Worm (Caenorhabditis elegans) whole organism, late embryonic: ENCODE results near the gene F35F10.1.

ENCODE experiments used
- C08G9.2 ChIP-seq: sonication (generic microtip); optimal IDR thresholded peaks from 2 replicates; lab custom pipeline; 2016; ENCODE audit warnings: mild to moderate bottlenecking, missing genetic modification characterization, moderate library complexity, missing compliant biosample characterization
- C38D4.7 ChIP-seq: fragments of 200-800 bp; sonication (Bioruptor generic); optimal IDR thresholded peaks from 2 replicates; lab custom pipeline; 2018; ENCODE audit warnings: mild to moderate bottlenecking, missing genetic modification characterization, moderate library complexity, missing compliant biosample characterization
- F13H6.1 ChIP-seq: sonication (generic microtip); optimal IDR thresholded peaks from 2 replicates; lab custom pipeline; 2016; ENCODE audit warnings: missing genetic modification characterization, missing compliant biosample characterization
- K02D7.2 ChIP-seq: sonication (generic microtip); optimal IDR thresholded peaks from 2 replicates; lab custom pipeline; 2017; ENCODE audit warnings: mild to moderate bottlenecking, missing genetic modification characterization, missing compliant biosample characterization
- Y22D7AL.16 ChIP-seq: sonication (generic microtip); optimal IDR thresholded peaks from 2 replicates; lab custom pipeline; 2016; ENCODE audit warnings: missing genetic modification characterization, missing compliant biosample characterization
- ama-1 ChIP-seq: fragments of 150-350 bp; optimal IDR thresholded peaks from 2 replicates; lab custom pipeline; 2014
- ceh-14 ChIP-seq: sonication (generic microtip); optimal IDR thresholded peaks from 2 replicates; lab custom pipeline; 2016; ENCODE audit warnings: missing genotype, missing genetic modification characterization, missing compliant biosample characterization
- ceh-2 ChIP-seq: sonication (generic microtip); optimal IDR thresholded peaks from 2 replicates; lab custom pipeline; 2016; ENCODE audit warnings: missing genotype, missing genetic modification characterization, missing compliant biosample characterization
- ceh-24 ChIP-seq: sonication (generic microtip); optimal IDR thresholded peaks from 2 replicates; lab custom pipeline; 2016; ENCODE audit warnings: mild to moderate bottlenecking, missing genetic modification characterization, missing compliant biosample characterization
- ceh-31 ChIP-seq: sonication (generic microtip); optimal IDR thresholded peaks from 2 replicates; lab custom pipeline; 2016; ENCODE audit warnings: missing genetic modification characterization, missing compliant biosample characterization
- ceh-6 ChIP-seq: fragments of 200-800 bp; sonication (Bioruptor generic); optimal IDR thresholded peaks from 2 replicates; lab custom pipeline; 2018; ENCODE audit warnings: mild to moderate bottlenecking, missing genetic modification characterization, missing compliant biosample characterization
- che-1 ChIP-seq: sonication (generic microtip); optimal IDR thresholded peaks from 2 replicates; lab custom pipeline; 2016; ENCODE audit warnings: mild to moderate bottlenecking, missing genetic modification characterization, missing compliant biosample characterization
- dmd-4 ChIP-seq: sonication (generic microtip); optimal IDR thresholded peaks from 2 replicates; lab custom pipeline; 2016; ENCODE audit warnings: borderline replicate concordance, missing genetic modification characterization, missing compliant biosample characterization
- dve-1 ChIP-seq: sonication (generic microtip); optimal IDR thresholded peaks from 2 replicates; lab custom pipeline; 2017; ENCODE audit warnings: antibody characterized with exemption, mild to moderate bottlenecking, missing genetic modification characterization, missing compliant biosample characterization
- ets-4 ChIP-seq: sonication (generic microtip); optimal IDR thresholded peaks from 2 replicates; lab custom pipeline; 2016; ENCODE audit warnings: missing genetic modification characterization, missing compliant biosample characterization
- eyg-1 ChIP-seq: sonication (generic microtip); optimal IDR thresholded peaks from 2 replicates; lab custom pipeline; 2016; ENCODE audit warnings: missing genotype, missing genetic modification characterization, missing compliant biosample characterization
- gmeb-2 ChIP-seq: sonication (generic microtip); optimal IDR thresholded peaks from 2 replicates; lab custom pipeline; 2016; ENCODE audit warnings: missing genetic modification characterization, inconsistent platforms, missing compliant biosample characterization
- hlh-13 ChIP-seq: fragments of 200-800 bp; sonication (Bioruptor generic); optimal IDR thresholded peaks from 2 replicates; lab custom pipeline; 2018; ENCODE audit warnings: mild to moderate bottlenecking, missing genetic modification characterization, missing compliant biosample characterization
- lim-6 ChIP-seq: sonication (generic microtip); optimal IDR thresholded peaks from 2 replicates; lab custom pipeline; 2016; ENCODE audit warnings: missing genetic modification characterization, missing compliant biosample characterization
- mec-3 ChIP-seq: sonication (generic microtip); optimal IDR thresholded peaks from 2 replicates; lab custom pipeline; 2016; ENCODE audit warnings: borderline replicate concordance, missing genetic modification characterization, missing compliant biosample characterization
- nfya-1 ChIP-seq: sonication (generic microtip); optimal IDR thresholded peaks from 2 replicates; lab custom pipeline; 2017; ENCODE audit warnings: missing genetic modification characterization, mild to moderate bottlenecking, missing compliant biosample characterization, antibody characterized with exemption, moderate library complexity
- nhr-11 ChIP-seq: fragments of 150-350 bp; optimal IDR thresholded peaks from 2 replicates; lab custom pipeline; 2014; ENCODE audit warnings: missing biosample characterization, missing genetic modification characterization
- pag-3 ChIP-seq: sonication (generic microtip); optimal IDR thresholded peaks from 2 replicates; lab custom pipeline; 2016; ENCODE audit warnings: missing compliant biosample characterization, missing genetic modification characterization, borderline replicate concordance
- pax-1 ChIP-seq: fragments of 150-350 bp; optimal IDR thresholded peaks from 2 replicates; lab custom pipeline; 2014; ENCODE audit warnings: missing biosample characterization, missing genetic modification characterization
- ref-2 ChIP-seq: sonication (generic microtip); optimal IDR thresholded peaks from 2 replicates; lab custom pipeline; 2016; ENCODE audit warnings: missing genetic modification characterization, missing compliant biosample characterization
- sdc-2 ChIP-seq: sonication (generic microtip); optimal IDR thresholded peaks from 2 replicates; lab custom pipeline; 2016; ENCODE audit warnings: missing genotype, missing genetic modification characterization, missing compliant biosample characterization
- sox-2 ChIP-seq: fragments of 200-800 bp; sonication (Bioruptor generic); IDR thresholded peaks from 2 replicates; pipeline ENCODE4 v1.3.6; 2022; ENCODE audit warnings: missing genetic modification reagents, missing genetic modification characterization, missing compliant biosample characterization
- syd-9 ChIP-seq: sonication (generic microtip); optimal IDR thresholded peaks from 2 replicates; lab custom pipeline; 2016; ENCODE audit warnings: mild to moderate bottlenecking, missing genetic modification characterization, moderate library complexity, missing compliant biosample characterization
- tbx-2 ChIP-seq: sonication (generic microtip); optimal IDR thresholded peaks from 2 replicates; lab custom pipeline; 2016; ENCODE audit warnings: missing genetic modification characterization, missing compliant biosample characterization
- unc-3 ChIP-seq, 2 experiments: fragments of 200-800 bp in 1 of 2; sonication (Bioruptor generic) in 1 of 2; sonication (generic microtip) in 1 of 2; conservative IDR thresholded peaks in 1 of 2; optimal IDR thresholded peaks in 1 of 2; 2 replicates each; pipeline versions ENCODE4 v1.3.6 to Lab custom; 2016 to 2022; ENCODE audit warnings: missing compliant biosample characterization in 2 of 2, missing genetic modification characterization in 2 of 2, missing genetic modification reagents in 1 of 2
- unc-42 ChIP-seq: sonication (generic microtip); optimal IDR thresholded peaks from 2 replicates; lab custom pipeline; 2016; ENCODE audit warnings: missing genotype, missing genetic modification characterization, missing compliant biosample characterization
- unc-55 ChIP-seq: sonication (generic microtip); optimal IDR thresholded peaks from 2 replicates; lab custom pipeline; 2017; ENCODE audit warnings: missing biosample characterization, missing genetic modification reagents, missing genetic modification characterization
- unc-86 ChIP-seq: sonication (generic microtip); optimal IDR thresholded peaks from 2 replicates; lab custom pipeline; 2016; ENCODE audit warnings: missing genetic modification characterization, missing compliant biosample characterization

Gene F35F10.1

ce11 chrV:3312067-3312666, 3.9 kb upstream of the F35F10.1 start, which contains the start of gene arrd-18:
Gene arrd-18, minus strand, starts transcription at chrV:3312117.
- TF ChIP-seq ceh-31 (tag; lab: Kevin White, UChicago), result no peak
- TF ChIP-seq ceh-14, result peak; percentile 15
- no peak for TF ChIP-seq nfya-1 (tag; lab: Kevin White, UChicago)
- no peak for TF ChIP-seq K02D7.2 (tag; lab: Kevin White, UChicago)
- TF ChIP-seq tbx-2 (tag; lab: Kevin White, UChicago), result no peak

ce11 chrV:3315308-3315707, 799 bp upstream of the F35F10.1 start, which contains the start of gene arrd-19:
Gene arrd-19, minus strand, starts transcription at chrV:3315516.
- no peak for TF ChIP-seq ama-1 (lab: Kevin White, UChicago)
- TF ChIP-seq pax-1 (tag; lab: Kevin White, UChicago), result peak; percentile 8

DNA sequence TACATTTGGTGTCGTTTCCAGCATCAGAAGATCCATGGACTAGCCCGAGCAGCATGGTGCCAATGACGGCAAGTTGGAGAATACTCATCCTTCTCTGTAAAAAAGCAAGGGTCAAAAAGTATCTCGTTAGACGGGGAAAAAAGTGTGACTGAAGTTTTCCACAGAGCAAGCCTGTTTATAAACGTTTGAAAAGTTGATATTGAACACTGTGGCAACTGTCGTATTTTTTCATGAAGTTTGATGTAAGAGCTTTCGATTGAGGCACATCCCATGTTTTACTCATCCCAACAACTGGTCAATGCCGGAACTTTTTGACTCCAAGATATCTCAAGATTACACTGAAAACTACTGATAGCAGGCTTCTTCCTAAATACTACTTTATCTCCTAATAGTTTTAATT, 2.9 kb downstream of the F35F10.1 start, which contains the start of gene F35F10.13:
Gene F35F10.13 (minus strand): TSS at position 101 of the 400 bp plus-strand sequence.
- TF ChIP-seq C08G9.2 (tag; lab: Kevin White, UChicago) (no peak), unc-3 (GFP tag; conservative IDR thresholded peaks at IDR 0.05; lab: Robert Waterston, UW) (no peak), unc-3 (tag; optimal IDR thresholded peaks at IDR 0.05; lab: Kevin White, UChicago) (no peak), ceh-6 (GFP tag; lab: Kevin White, UChicago) (no peak), mec-3 (tag; lab: Kevin White, UChicago) (no peak), unc-55 (GFP tag; lab: Kevin White, UChicago) (no peak), ref-2 (tag; lab: Kevin White, UChicago) (no peak), syd-9 (tag; lab: Kevin White, UChicago) (no peak), ceh-14 (no peak), C38D4.7 (GFP tag; lab: Kevin White, UChicago) (no peak), hlh-13 (no peak), pag-3 (tag; lab: Kevin White, UChicago) (no peak), dmd-4 (tag; lab: Kevin White, UChicago) (no peak), ceh-24 (no peak), K02D7.2 (tag; lab: Kevin White, UChicago) (no peak), Y22D7AL.16 (tag; lab: Kevin White, UChicago) (no peak), ceh-31 (tag; lab: Kevin White, UChicago) (no peak), unc-42 (tag; lab: Kevin White, UChicago) (no peak)

ce11 chrV:3320005-3320404, 3.9 kb downstream of the F35F10.1 start, which contains the start of gene F35F10.14:
Gene F35F10.14, minus strand, starts transcription at chrV:3320105.
- no peak for TF ChIP-seq sox-2 (GFP tag; lab: Robert Waterston, UW)
- no peak for TF ChIP-seq ceh-31 (tag; lab: Kevin White, UChicago)
- TF ChIP-seq F13H6.1 (tag; lab: Kevin White, UChicago), result no peak
- no peak for TF ChIP-seq sdc-2
- TF ChIP-seq eyg-1 (tag; lab: Kevin White, UChicago), result no peak
- TF ChIP-seq unc-42 (tag; lab: Kevin White, UChicago), result no peak
- no peak for TF ChIP-seq lim-6
- TF ChIP-seq nhr-11 (tag; lab: Kevin White, UChicago), result no peak
- TF ChIP-seq unc-86, result no peak

DNA sequence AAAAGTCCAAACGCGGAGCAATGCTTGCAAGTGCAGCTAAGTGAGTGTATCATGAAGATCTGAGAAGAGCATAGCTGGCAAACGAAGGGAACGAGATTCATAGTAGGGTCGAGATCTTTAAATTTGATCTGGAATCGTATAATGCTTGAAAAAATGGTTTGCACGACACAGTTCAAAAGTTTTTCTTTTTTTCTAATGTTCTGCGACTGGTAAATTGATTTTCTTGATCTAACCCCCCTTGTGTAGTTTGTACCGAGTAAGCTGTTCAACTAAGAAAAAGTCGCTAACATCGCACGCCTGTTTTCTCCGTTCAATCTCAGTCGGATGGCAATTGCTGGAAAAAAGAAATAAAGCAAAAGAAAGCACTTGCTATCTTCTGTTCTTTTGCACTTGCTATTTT, 4.3 kb downstream of the F35F10.1 start, which contains the start of gene C17B7.14:
Gene C17B7.14 (minus strand): TSS at position 101 of the 400 bp plus-strand sequence.
- TF ChIP-seq unc-3 (GFP tag; conservative IDR thresholded peaks at IDR 0.05; lab: Robert Waterston, UW) (no peak), unc-3 (tag; optimal IDR thresholded peaks at IDR 0.05; lab: Kevin White, UChicago) (no peak), ref-2 (tag; lab: Kevin White, UChicago) (no peak), nhr-11 (tag; lab: Kevin White, UChicago) (no peak), ets-4 (tag; lab: Kevin White, UChicago) (no peak), C08G9.2 (tag; lab: Kevin White, UChicago) (no peak), sox-2 (GFP tag; lab: Robert Waterston, UW) (no peak), dve-1 (tag; lab: Kevin White, UChicago) (no peak), hlh-13 (no peak), gmeb-2 (no peak), che-1 (tag; lab: Kevin White, UChicago) (no peak), ceh-2 (tag; lab: Kevin White, UChicago) (no peak)
